Worm (Caenorhabditis elegans) whole organism, late embryonic: ENCODE data around the gene unc-9.

Source experiments
- ceh-24 ChIP-seq: sonication (generic microtip); optimal IDR thresholded peaks from 2 replicates; lab custom pipeline; 2016; ENCODE audit warnings: mild to moderate bottlenecking, missing genetic modification characterization, missing compliant biosample characterization
- che-1 ChIP-seq: sonication (generic microtip); optimal IDR thresholded peaks from 2 replicates; lab custom pipeline; 2016; ENCODE audit warnings: mild to moderate bottlenecking, missing genetic modification characterization, missing compliant biosample characterization
- dmd-4 ChIP-seq: sonication (generic microtip); optimal IDR thresholded peaks from 2 replicates; lab custom pipeline; 2016; ENCODE audit warnings: borderline replicate concordance, missing genetic modification characterization, missing compliant biosample characterization
- lim-6 ChIP-seq: sonication (generic microtip); optimal IDR thresholded peaks from 2 replicates; lab custom pipeline; 2016; ENCODE audit warnings: missing genetic modification characterization, missing compliant biosample characterization
- mec-3 ChIP-seq: sonication (generic microtip); optimal IDR thresholded peaks from 2 replicates; lab custom pipeline; 2016; ENCODE audit warnings: borderline replicate concordance, missing genetic modification characterization, missing compliant biosample characterization

DNA sequence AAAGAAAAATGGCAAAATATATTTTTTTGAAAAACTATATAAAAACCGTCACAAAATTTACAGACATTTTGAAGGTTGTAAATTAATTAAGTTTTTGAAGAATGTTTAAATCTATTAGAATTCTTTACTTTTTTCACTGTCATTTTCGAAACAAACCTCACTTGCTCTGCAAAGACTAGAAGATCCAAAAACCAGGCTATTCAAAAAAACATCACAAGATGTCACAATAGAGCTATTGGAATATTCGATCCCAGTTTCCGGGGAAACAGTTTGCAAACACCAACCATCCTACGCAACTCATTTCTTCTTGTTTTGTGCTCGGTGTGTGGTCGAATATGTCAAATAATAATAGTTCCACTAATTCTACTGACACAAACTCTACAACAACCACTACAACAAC is 15.2 kb downstream of the unc-9 start, which contains the start of gene R12H7.4:
- TF ChIP-seq lim-6 (tag; lab: Kevin White, UChicago) (no peak), ceh-24 (tag; lab: Kevin White, UChicago) (no peak), mec-3 (tag; lab: Kevin White, UChicago) (no peak), dmd-4 (tag; lab: Kevin White, UChicago) (no peak), che-1 (tag; lab: Kevin White, UChicago) (no peak)
